Worm (Caenorhabditis elegans) whole organism, early embryonic: Measurements from ENCODE around the gene nspd-4.

ENCODE experiments used
- B0310.2 ChIP-seq: sonication (generic microtip); optimal IDR thresholded peaks from 2 replicates; lab custom pipeline; 2016; ENCODE audit warnings: mild to moderate bottlenecking, missing genetic modification characterization, missing compliant biosample characterization
- F13C5.2 ChIP-seq: sonication (generic microtip); optimal IDR thresholded peaks from 2 replicates; lab custom pipeline; 2017; ENCODE audit warnings: mild to moderate bottlenecking, missing genetic modification characterization, inconsistent platforms, missing compliant biosample characterization
- aly-1 ChIP-seq: sonication (generic microtip); optimal IDR thresholded peaks from 2 replicates; lab custom pipeline; 2016; ENCODE audit warnings: missing genetic modification characterization, missing compliant biosample characterization
- ama-1 ChIP-seq: fragments of 150-350 bp; optimal IDR thresholded peaks from 2 replicates; lab custom pipeline; 2014
- ceh-13 ChIP-seq: fragments of 200-800 bp; sonication (Bioruptor generic); optimal IDR thresholded peaks from 2 replicates; lab custom pipeline; 2018; ENCODE audit warnings: mild to moderate bottlenecking, missing genetic modification characterization, missing compliant biosample characterization
- ceh-36 ChIP-seq: sonication (generic microtip); optimal IDR thresholded peaks from 2 replicates; lab custom pipeline; 2016; ENCODE audit warnings: missing genetic modification characterization, inconsistent platforms, missing compliant biosample characterization
- ets-7 ChIP-seq: sonication (generic microtip); optimal IDR thresholded peaks from 2 replicates; lab custom pipeline; 2016; ENCODE audit warnings: missing genotype, missing genetic modification characterization, missing compliant biosample characterization
- flt-1 ChIP-seq: fragments of 200-800 bp; sonication (Bioruptor generic); IDR thresholded peaks from 2 replicates; pipeline ENCODE4 v1.3.6; 2022; ENCODE audit warnings: missing genetic modification characterization, missing compliant biosample characterization
- hmbx-1 ChIP-seq: sonication (generic microtip); optimal IDR thresholded peaks from 2 replicates; lab custom pipeline; 2016; ENCODE audit warnings: mild to moderate bottlenecking, missing genetic modification characterization, missing compliant biosample characterization
- hmg-4 ChIP-seq: fragments of 200-800 bp; sonication (Bioruptor generic); optimal IDR thresholded peaks from 2 replicates; lab custom pipeline; 2018; ENCODE audit warnings: mild to moderate bottlenecking, missing genetic modification characterization, missing compliant biosample characterization
- hnd-1 ChIP-seq: sonication (generic microtip); optimal IDR thresholded peaks from 2 replicates; lab custom pipeline; 2016; ENCODE audit warnings: missing genetic modification characterization, missing compliant biosample characterization
- pes-1 ChIP-seq: fragments of 200-800 bp; sonication (Bioruptor generic); IDR thresholded peaks from 2 replicates; pipeline ENCODE4 v1.3.6; 2022; ENCODE audit warnings: missing genetic modification reagents, missing genetic modification characterization, missing compliant biosample characterization
- scrt-1 ChIP-seq: fragments of 200-800 bp; sonication (Bioruptor generic); IDR thresholded peaks from 2 replicates; pipeline ENCODE4 v1.3.6; 2022; ENCODE audit warnings: missing genetic modification characterization, missing compliant biosample characterization
- sea-1 ChIP-seq: fragments of 200-800 bp; sonication (Bioruptor generic); conservative IDR thresholded peaks from 2 replicates; pipeline ENCODE4 v1.3.6; 2022; ENCODE audit warnings: missing genetic modification characterization, missing compliant biosample characterization
- tbx-11 ChIP-seq: fragments of 200-800 bp; sonication (Bioruptor generic); IDR thresholded peaks from 2 replicates; pipeline ENCODE4 v1.3.6; 2022; ENCODE audit warnings: missing genetic modification characterization, missing compliant biosample characterization
- tbx-37 ChIP-seq: fragments of 200-800 bp; sonication (Bioruptor generic); conservative IDR thresholded peaks from 2 replicates; pipeline ENCODE4 v1.3.6; 2022; ENCODE audit warnings: missing genetic modification reagents, missing genetic modification characterization, missing compliant biosample characterization
- tra-4 ChIP-seq: sonication (generic microtip); optimal IDR thresholded peaks from 2 replicates; lab custom pipeline; 2017; ENCODE audit warnings: missing genetic modification characterization, missing compliant biosample characterization

The nspd-4 gene

ce11 chrII:4881727-4882126 is 39.3 kb downstream of the nspd-4 start, which contains the start of gene gst-7:
TSS of gene gst-7 (plus strand) at chrII:4882062.
- TF ChIP-seq hmbx-1 (no peak), pes-1 (no peak), F13C5.2 (tag; lab: Kevin White, UChicago) (no peak), aly-1 (no peak), ceh-13 (GFP tag; lab: Kevin White, UChicago) (no peak), sea-1 (GFP tag; lab: Robert Waterston, UW) (no peak), hnd-1 (tag; lab: Kevin White, UChicago) (no peak), tbx-11 (no peak), ets-7 (tag; lab: Kevin White, UChicago) (no peak), tbx-37 (GFP tag; lab: Robert Waterston, UW) (no peak), B0310.2 (no peak), tra-4 (no peak), ama-1 (lab: Kevin White, UChicago) (no peak), ceh-36 (no peak), scrt-1 (GFP tag; lab: Robert Waterston, UW) (no peak), hmg-4 (GFP tag; lab: Kevin White, UChicago) (no peak)

ce11 chrII:4882498-4882897 is 40.1 kb downstream of the nspd-4 start:
- TF ChIP-seq hnd-1 (tag; lab: Kevin White, UChicago): no peak
- no peak for TF ChIP-seq ceh-36

- TF ChIP-seq F13C5.2 (tag; lab: Kevin White, UChicago) (no peak), B0310.2 (no peak), tbx-37 (GFP tag; lab: Robert Waterston, UW) (no peak)
These were observed 41.0 kb downstream of the nspd-4 start, which contains the start of gene gst-8 for ce11 chrII:4883412-4883811. TSS of gene gst-8 (plus strand) at chrII:4883712.

ce11 chrII:4884403-4884802 is 42.0 kb downstream of the nspd-4 start:
- TF ChIP-seq B0310.2 (no peak), tbx-11 (no peak), F13C5.2 (tag; lab: Kevin White, UChicago) (no peak), aly-1 (no peak), hmg-4 (GFP tag; lab: Kevin White, UChicago) (no peak), tra-4 (no peak), tbx-37 (GFP tag; lab: Robert Waterston, UW) (no peak), hmbx-1 (no peak), sea-1 (GFP tag; lab: Robert Waterston, UW) (no peak), ets-7 (tag; lab: Kevin White, UChicago) (no peak), ama-1 (lab: Kevin White, UChicago) (no peak), pes-1 (no peak), ceh-13 (GFP tag; lab: Kevin White, UChicago) (no peak), hnd-1 (tag; lab: Kevin White, UChicago) (no peak), ceh-36 (no peak), scrt-1 (GFP tag; lab: Robert Waterston, UW) (no peak), flt-1 (no peak)

ce11 chrII:4885976-4886375 is 43.6 kb downstream of the nspd-4 start, which contains the start of gene R05F9.7:
TSS of gene R05F9.7 (plus strand) at chrII:4886276.
- TF ChIP-seq hmg-4 (GFP tag; lab: Kevin White, UChicago): no peak
- no peak for TF ChIP-seq tra-4
- no peak for TF ChIP-seq scrt-1 (GFP tag; lab: Robert Waterston, UW)
- TF ChIP-seq hnd-1 (tag; lab: Kevin White, UChicago): no peak
- no peak for TF ChIP-seq ceh-13 (GFP tag; lab: Kevin White, UChicago)
- no peak for TF ChIP-seq aly-1
- no peak for TF ChIP-seq flt-1
- TF ChIP-seq pes-1: no peak
- no peak for TF ChIP-seq hmbx-1
- no peak for TF ChIP-seq F13C5.2 (tag; lab: Kevin White, UChicago)
- TF ChIP-seq ceh-36: no peak
- no peak for TF ChIP-seq ama-1 (lab: Kevin White, UChicago)
- TF ChIP-seq tbx-11: no peak

ce11 chrII:4888527-4889487 is 46.4 kb downstream of the nspd-4 start, which contains the start of gene pgm-1:
TSS of gene pgm-1 (plus strand) at chrII:4889437.
- TF ChIP-seq scrt-1 (GFP tag; lab: Robert Waterston, UW) (no peak), ceh-13 (GFP tag; lab: Kevin White, UChicago) (no peak), tbx-11 (no peak), ets-7 (tag; lab: Kevin White, UChicago) (no peak), pes-1 (no peak), tbx-37 (GFP tag; lab: Robert Waterston, UW) (no peak), F13C5.2 (tag; lab: Kevin White, UChicago) (no peak), ama-1 (lab: Kevin White, UChicago) (no peak), ceh-36 (no peak), aly-1 (no peak), tra-4 (no peak), hnd-1 (tag; lab: Kevin White, UChicago) (no peak), hmg-4 (GFP tag; lab: Kevin White, UChicago) (no peak), flt-1 (no peak), hmbx-1 (no peak), sea-1 (GFP tag; lab: Robert Waterston, UW) (no peak), B0310.2 (no peak)

- TF ChIP-seq sea-1 (GFP tag; lab: Robert Waterston, UW) (no peak), ama-1 (lab: Kevin White, UChicago) (no peak), flt-1 (no peak), tra-4 (no peak), hmg-4 (GFP tag; lab: Kevin White, UChicago) (no peak), ets-7 (tag; lab: Kevin White, UChicago) (no peak), scrt-1 (GFP tag; lab: Robert Waterston, UW) (no peak), F13C5.2 (tag; lab: Kevin White, UChicago) (no peak), tbx-11 (no peak)
These were observed 48.8 kb downstream of the nspd-4 start, which contains the start of gene gst-9 for ce11 chrII:4891012-4891775. TSS of gene gst-9 (plus strand) at chrII:4891585.
